Fruit fly (Drosophila melanogaster): ENCODE measurements around the gene CG46244.
A peak's percentile ranks its signal among the peaks of the same experiment; 100 is the strongest.

DNA sequence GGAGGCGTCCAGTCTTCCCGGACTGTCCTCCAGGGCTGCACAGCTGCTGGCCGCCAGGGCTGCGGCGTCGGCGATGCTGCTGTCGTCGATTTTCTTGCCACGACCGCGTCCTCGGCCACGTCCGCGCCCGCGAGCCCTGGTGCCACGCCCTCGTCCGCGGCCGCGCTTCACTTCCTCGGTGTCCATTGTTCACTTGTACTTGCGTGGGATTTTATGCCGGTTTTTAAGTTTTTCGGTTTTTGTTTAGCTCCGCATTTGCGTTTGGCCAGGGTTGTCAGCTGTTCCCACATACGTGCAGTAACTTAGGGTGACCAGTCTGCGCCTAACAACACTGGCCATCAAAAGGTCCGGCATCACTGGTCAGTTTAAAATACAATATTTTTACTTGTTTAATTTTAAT lies 24.2 kb upstream of the CG46244 start, which contains the start of gene Hakai:
- TF ChIP-seq CG15710 (tag; optimal IDR thresholded peaks at IDR 0.05) (peak; percentile 12), Pif1B (GFP tag; optimal IDR thresholded peaks at IDR 0.05) (peak; percentile 19), CG13204 (GFP tag; optimal IDR thresholded peaks at IDR 0.05) (no peak), rn (GFP tag; IDR thresholded peaks at IDR 0.05) (0 out of 2 replicates have a peak, but pooled peaks have one; percentile 21), CG12605 (GFP tag; IDR thresholded peaks at IDR 0.05) (no peak), CG32121 (GFP tag; IDR thresholded peaks at IDR 0.05) (no peak), CG34367 (tag; optimal IDR thresholded peaks at IDR 0.05) (no peak), D1 (tag; optimal IDR thresholded peaks at IDR 0.05) (no peak), CG14655 (GFP tag; optimal IDR thresholded peaks at IDR 0.05) (no peak), CG8159 (tag; optimal IDR thresholded peaks at IDR 0.05) (peak; percentile 29), Snoo (tag; optimal IDR thresholded peaks at IDR 0.05) (peak; percentile 37), fd96Ca (GFP tag; IDR thresholded peaks at IDR 0.05) (peak; percentile 70), CG8301 (tag; optimal IDR thresholded peaks at IDR 0.05) (no peak), CG4496 (GFP tag; IDR thresholded peaks at IDR 0.05) (0 out of 3 replicates have a peak, but pooled peaks have one; percentile 60)

Measured in whole organism, pupa.